In genomic region chrX:7301351-7302328, dm6 we compare ENCODE assay signal across 1 fruit fly cellular context.
A peak's percentile ranks its signal among the peaks of the same experiment; 100 is the strongest.
TF ChIP-seq lines count a peak whose summit lies in the region.

No protein-coding gene starts in this region.

TF ChIP-seq in whole organism, embryonic, 481 proteins besides CTCF, POLR2A, EP300 and RAD21 (continued from another document and continues in another):
- TF ChIP-seq maf-S (GFP tag; optimal IDR thresholded peaks at IDR 0.05; lab: Kevin White, UChicago) (no peak), dmrt11E (tag; optimal IDR thresholded peaks at IDR 0.05; lab: Kevin White, UChicago) (peak; percentile 74), ro (GFP tag; IDR thresholded peaks at IDR 0.05; lab: Robert Waterston, UW) (no peak), CG11247 (GFP tag; IDR thresholded peaks at IDR 0.05; lab: Robert Waterston, UW) (peak; percentile 39; the same call in 1 of the 2 replicates), Deaf1 (tag; optimal IDR thresholded peaks at IDR 0.05; lab: Kevin White, UChicago) (no peak), yki (optimal IDR thresholded peaks at IDR 0.05; lab: Kevin White, UChicago) (no peak), Chrac-16 (GFP tag; optimal IDR thresholded peaks at IDR 0.05; lab: Kevin White, UChicago) (peak; percentile 29), CG3995 (GFP tag; optimal IDR thresholded peaks at IDR 0.05; lab: Kevin White, UChicago) (peak; percentile 2), dati (GFP tag; IDR thresholded peaks at IDR 0.05; lab: Robert Waterston, UW) (no peak), eve (GFP tag; optimal IDR thresholded peaks at IDR 0.05; lab: Kevin White, UChicago) (no peak), phol (tag; optimal IDR thresholded peaks at IDR 0.05; lab: Kevin White, UChicago) (peak; percentile 81), CG11696 (GFP tag; IDR thresholded peaks at IDR 0.05; lab: Robert Waterston, UW) (peak; percentile 87), crc (GFP tag; optimal IDR thresholded peaks at IDR 0.05; lab: Kevin White, UChicago) (no peak), Lhr (GFP tag; optimal IDR thresholded peaks at IDR 0.05; lab: Kevin White, UChicago) (peak; percentile 22), crp (GFP tag; optimal IDR thresholded peaks at IDR 0.05; lab: Kevin White, UChicago) (no peak), jigr1 (GFP tag; IDR thresholded peaks at IDR 0.05; lab: Robert Waterston, UW) (no peak), CG15514 (GFP tag; optimal IDR thresholded peaks at IDR 0.05; lab: Kevin White, UChicago) (no peak), unc-4 (GFP tag; IDR thresholded peaks at IDR 0.05; lab: Robert Waterston, UW; ENCODE audit: partially characterized antibody) (no peak), CG15073 (GFP tag; optimal IDR thresholded peaks at IDR 0.05; lab: Kevin White, UChicago) (peak; percentile 27), pzg (GFP tag; optimal IDR thresholded peaks at IDR 0.05; lab: Kevin White, UChicago) (no peak), D19B (GFP tag; optimal IDR thresholded peaks at IDR 0.05; lab: Kevin White, UChicago) (peak; percentile 5), az2 (GFP tag; optimal IDR thresholded peaks at IDR 0.05; lab: Kevin White, UChicago) (peak; percentile 63), Pdp1 (GFP tag; optimal IDR thresholded peaks at IDR 0.05; lab: Kevin White, UChicago) (peak; percentile 45 to 56), Hmx (GFP tag; optimal IDR thresholded peaks at IDR 0.05; lab: Kevin White, UChicago) (no peak), Oli (tag; optimal IDR thresholded peaks at IDR 0.05; lab: Kevin White, UChicago) (peak; percentile 78), CG10979 (tag; optimal IDR thresholded peaks at IDR 0.05; lab: Kevin White, UChicago) (peak; percentile 71), Ets97D (GFP tag; optimal IDR thresholded peaks at IDR 0.05; lab: Kevin White, UChicago) (no peak), Opbp (GFP tag; IDR thresholded peaks at IDR 0.05; lab: Robert Waterston, UW; ENCODE audit: partially characterized antibody) (no peak), h (optimal IDR thresholded peaks at IDR 0.05; lab: Kevin White, UChicago) (no peak), zfh2 (GFP tag; optimal IDR thresholded peaks at IDR 0.05; lab: Kevin White, UChicago) (no peak), Myb (GFP tag; optimal IDR thresholded peaks at IDR 0.05; lab: Kevin White, UChicago) (no peak), CG34422 (GFP tag; IDR thresholded peaks at IDR 0.05; lab: Robert Waterston, UW) (0 out of 3 replicates have a peak, but pooled peaks have one; percentile 43), CG9609 (GFP tag; optimal IDR thresholded peaks at IDR 0.05; lab: Kevin White, UChicago) (peak; percentile 14), wdn (GFP tag; IDR thresholded peaks at IDR 0.05; lab: Robert Waterston, UW) (0 out of 2 replicates have a peak, but pooled peaks have one; percentile 13), sob (GFP tag; IDR thresholded peaks at IDR 0.05; lab: Robert Waterston, UW) (peak; percentile 29; the same call in 1 of the 2 replicates), vvl (GFP tag; IDR thresholded peaks at IDR 0.05; lab: Robert Waterston, UW) (peak; percentile 61), ATbp (GFP tag; optimal IDR thresholded peaks at IDR 0.05; lab: Kevin White, UChicago) (peak; percentile 41), CG18476 (GFP tag; optimal IDR thresholded peaks at IDR 0.05; lab: Kevin White, UChicago) (peak; percentile 17), Hr39 (optimal IDR thresholded peaks at IDR 0.05; lab: Kevin White, UChicago) (no peak), Sin3A (optimal IDR thresholded peaks at IDR 0.05; lab: Kevin White, UChicago) (no peak), Stat92E (GFP tag; optimal IDR thresholded peaks at IDR 0.05; lab: Kevin White, UChicago) (no peak), pum (GFP tag; optimal IDR thresholded peaks at IDR 0.05; lab: Kevin White, UChicago) (peak; percentile 3), Lpt (GFP tag; optimal IDR thresholded peaks at IDR 0.05; lab: Kevin White, UChicago) (no peak), slp2 (GFP tag; optimal IDR thresholded peaks at IDR 0.05; lab: Kevin White, UChicago) (peak; percentile 47), CG4730 (GFP tag; IDR thresholded peaks at IDR 0.05; lab: Robert Waterston, UW) (peak; percentile 35; the same call in 1 of the 2 replicates), sna (GFP tag; IDR thresholded peaks at IDR 0.05; lab: Robert Waterston, UW; ENCODE audit: partially characterized antibody) (no peak), pros (GFP tag; optimal IDR thresholded peaks at IDR 0.05; lab: Kevin White, UChicago) (no peak), CG1832 (GFP tag; optimal IDR thresholded peaks at IDR 0.05; lab: Kevin White, UChicago) (peak; percentile 52), bcd (GFP tag; optimal IDR thresholded peaks at IDR 0.05; lab: Kevin White, UChicago) (peak; percentile 59), Eip74EF (GFP tag; optimal IDR thresholded peaks at IDR 0.05; lab: Kevin White, UChicago) (peak in 1 of 2 experiments; percentile 59), CG8359 (GFP tag; optimal IDR thresholded peaks at IDR 0.05; lab: Kevin White, UChicago; ENCODE audit: borderline replicate concordance) (peak; percentile 43), CG11560 (tag; IDR thresholded peaks at IDR 0.05; lab: Robert Waterston, UW) (no peak), bigmax (GFP tag; optimal IDR thresholded peaks at IDR 0.05; lab: Kevin White, UChicago) (no peak), CG15479 (GFP tag; optimal IDR thresholded peaks at IDR 0.05; lab: Kevin White, UChicago) (no peak), CG6654 (GFP tag; optimal IDR thresholded peaks at IDR 0.05; lab: Kevin White, UChicago) (peak; percentile 50), CG13894 (tag; optimal IDR thresholded peaks at IDR 0.05; lab: Kevin White, UChicago) (no peak), HLHmδ (GFP tag; optimal IDR thresholded peaks at IDR 0.05; lab: Kevin White, UChicago) (no peak), CG1603 (tag; optimal IDR thresholded peaks at IDR 0.05; lab: Kevin White, UChicago) (peak; percentile 22), CG18764 (GFP tag; optimal IDR thresholded peaks at IDR 0.05; lab: Kevin White, UChicago) (no peak), CG10147 (GFP tag; optimal IDR thresholded peaks at IDR 0.05; lab: Kevin White, UChicago) (peak; percentile 6), so (GFP tag; IDR thresholded peaks at IDR 0.05; lab: Robert Waterston, UW) (no peak), corto (GFP tag; optimal IDR thresholded peaks at IDR 0.05; lab: Kevin White, UChicago) (no peak), GATAe (GFP tag; conservative IDR thresholded peaks at IDR 0.05; lab: Robert Waterston, UW) (no peak), Dll (GFP tag; IDR thresholded peaks at IDR 0.05; lab: Robert Waterston, UW; ENCODE audit: partially characterized antibody) (no peak), bowl (GFP tag; IDR thresholded peaks at IDR 0.05; lab: Robert Waterston, UW) (no peak), CG14014 (GFP tag; IDR thresholded peaks at IDR 0.05; lab: Robert Waterston, UW) (no peak), CG16813 (GFP tag; IDR thresholded peaks at IDR 0.05; lab: Robert Waterston, UW; ENCODE audit: partially characterized antibody) (no peak), Hr51 (GFP tag; optimal IDR thresholded peaks at IDR 0.05; lab: Kevin White, UChicago) (peak; percentile 19 to 71), HLH3B (GFP tag; IDR thresholded peaks at IDR 0.05; lab: Robert Waterston, UW) (0 out of 2 replicates have a peak, but pooled peaks have one; percentile 46), peb (GFP tag; IDR thresholded peaks at IDR 0.05; lab: Robert Waterston, UW) (no peak), gsb-n (tag; optimal IDR thresholded peaks at IDR 0.05; lab: Kevin White, UChicago) (no peak), pho (GFP tag; optimal IDR thresholded peaks at IDR 0.05; lab: Kevin White, UChicago) (no peak), mam (GFP tag; optimal IDR thresholded peaks at IDR 0.05; lab: Kevin White, UChicago) (no peak), H2.0 (GFP tag; IDR thresholded peaks at IDR 0.05; lab: Robert Waterston, UW) (no peak), CG8944 (GFP tag; optimal IDR thresholded peaks at IDR 0.05; lab: Kevin White, UChicago) (no peak), CG14667 (GFP tag; IDR thresholded peaks at IDR 0.05; lab: Robert Waterston, UW) (peak; percentile 27; the same call in 1 of the 2 replicates), CG2116 (GFP tag; optimal IDR thresholded peaks at IDR 0.05; lab: Kevin White, UChicago) (peak; percentile 16), CG2889 (GFP tag; IDR thresholded peaks at IDR 0.05; lab: Robert Waterston, UW) (no peak), salm (tag; optimal IDR thresholded peaks at IDR 0.05; lab: Kevin White, UChicago) (no peak), esg (GFP tag; conservative IDR thresholded peaks at IDR 0.05; lab: Robert Waterston, UW) (no peak; the same call in 1 of the 2 replicates), Ravus (GFP tag; IDR thresholded peaks at IDR 0.05; lab: Robert Waterston, UW) (no peak), Fer1 (GFP tag; optimal IDR thresholded peaks at IDR 0.05; lab: Kevin White, UChicago) (peak; percentile 18), CG4820 (GFP tag; optimal IDR thresholded peaks at IDR 0.05; lab: Kevin White, UChicago) (peak; percentile 52), dmrt99B (tag; optimal IDR thresholded peaks at IDR 0.05; lab: Kevin White, UChicago) (peak; percentile 76), stc (GFP tag; IDR thresholded peaks at IDR 0.05; lab: Robert Waterston, UW) (peak; percentile 35; the same call in 1 of the 2 replicates), twi (tag; optimal IDR thresholded peaks at IDR 0.05; lab: Kevin White, UChicago) (peak; percentile 19), sr (GFP tag; IDR thresholded peaks at IDR 0.05; lab: Robert Waterston, UW) (peak; percentile 79; the same call in 2 of the 3 replicates), CG14860 (GFP tag; IDR thresholded peaks at IDR 0.05; lab: Robert Waterston, UW; ENCODE audit: partially characterized antibody) (no peak), Spps (tag; optimal IDR thresholded peaks at IDR 0.05; lab: Kevin White, UChicago) (no peak), CG12659 (GFP tag; optimal IDR thresholded peaks at IDR 0.05; lab: Kevin White, UChicago) (peak; percentile 60), CG6254 (GFP tag; optimal IDR thresholded peaks at IDR 0.05; lab: Kevin White, UChicago) (peak; percentile 48), wor (GFP tag; IDR thresholded peaks at IDR 0.05; lab: Robert Waterston, UW) (no peak), CG6689 (GFP tag; IDR thresholded peaks at IDR 0.05; lab: Robert Waterston, UW) (0 out of 2 replicates have a peak, but pooled peaks have one; percentile 20), CG17829 (tag; optimal IDR thresholded peaks at IDR 0.05; lab: Kevin White, UChicago) (peak; percentile 43), Side (GFP tag; optimal IDR thresholded peaks at IDR 0.05; lab: Kevin White, UChicago) (no peak), CG8388 (GFP tag; optimal IDR thresholded peaks at IDR 0.05; lab: Kevin White, UChicago) (peak; percentile 56), sug (tag; optimal IDR thresholded peaks at IDR 0.05; lab: Kevin White, UChicago) (no peak), ERR (GFP tag; optimal IDR thresholded peaks at IDR 0.05; lab: Kevin White, UChicago) (no peak), CG12219 (GFP tag; optimal IDR thresholded peaks at IDR 0.05; lab: Kevin White, UChicago) (peak; percentile 11), CG9215 (GFP tag; IDR thresholded peaks at IDR 0.05; lab: Robert Waterston, UW) (no peak), pnt (GFP tag; optimal IDR thresholded peaks at IDR 0.05; lab: Kevin White, UChicago) (peak; percentile 19), CG31441 (GFP tag; IDR thresholded peaks at IDR 0.05; lab: Robert Waterston, UW) (peak; percentile 82), H15 (GFP tag; IDR thresholded peaks at IDR 0.05; lab: Robert Waterston, UW) (peak; percentile 36; the same call in 1 of the 3 replicates), CG12391 (tag; optimal IDR thresholded peaks at IDR 0.05; lab: Kevin White, UChicago) (peak; percentile 67), tll (GFP tag; optimal IDR thresholded peaks at IDR 0.05; lab: Kevin White, UChicago) (no peak), ftz-f1 (GFP tag; optimal IDR thresholded peaks at IDR 0.05; lab: Kevin White, UChicago) (no peak), CG5245 (GFP tag; optimal IDR thresholded peaks at IDR 0.05; lab: Kevin White, UChicago) (no peak), Hey (tag; optimal IDR thresholded peaks at IDR 0.05; lab: Kevin White, UChicago) (no peak), lov (optimal IDR thresholded peaks at IDR 0.05; lab: Kevin White, UChicago) (no peak), lov (GFP tag; IDR thresholded peaks at IDR 0.05; lab: Robert Waterston, UW) (peak; percentile 37; the same call in 1 of the 3 replicates), CG17328 (GFP tag; IDR thresholded peaks at IDR 0.05; lab: Robert Waterston, UW) (peak; percentile 23; the same call in 1 of the 2 replicates), trem (tag; optimal IDR thresholded peaks at IDR 0.05; lab: Kevin White, UChicago) (peak; percentile 7), CG15011 (GFP tag; optimal IDR thresholded peaks at IDR 0.05; lab: Kevin White, UChicago) (peak; percentile 35), CG10654 (GFP tag; optimal IDR thresholded peaks at IDR 0.05; lab: Kevin White, UChicago) (no peak), Vsx1 (GFP tag; optimal IDR thresholded peaks at IDR 0.05; lab: Kevin White, UChicago) (no peak), Antp (GFP tag; optimal IDR thresholded peaks at IDR 0.05; lab: Kevin White, UChicago) (no peak), CG9876 (GFP tag; optimal IDR thresholded peaks at IDR 0.05; lab: Kevin White, UChicago) (no peak), CG7357 (GFP tag; IDR thresholded peaks at IDR 0.05; lab: Robert Waterston, UW) (no peak), Mes4 (GFP tag; optimal IDR thresholded peaks at IDR 0.05; lab: Kevin White, UChicago) (peak; percentile 44), TFAM (GFP tag; optimal IDR thresholded peaks at IDR 0.05; lab: Kevin White, UChicago) (no peak), repo (GFP tag; optimal IDR thresholded peaks at IDR 0.05; lab: Kevin White, UChicago) (no peak), Ptx1 (GFP tag; IDR thresholded peaks at IDR 0.05; lab: Robert Waterston, UW) (peak; percentile 63), CG10431 (GFP tag; optimal IDR thresholded peaks at IDR 0.05; lab: Kevin White, UChicago) (peak; percentile 43), CG34224 (GFP tag; IDR thresholded peaks at IDR 0.05; lab: Robert Waterston, UW; ENCODE audit: partially characterized antibody) (no peak), Asciz (GFP tag; optimal IDR thresholded peaks at IDR 0.05; lab: Kevin White, UChicago) (peak; percentile 74), Bgb (GFP tag; IDR thresholded peaks at IDR 0.05; lab: Robert Waterston, UW; ENCODE audit: partially characterized antibody) (no peak), Jarid2 (GFP tag; optimal IDR thresholded peaks at IDR 0.05; lab: Kevin White, UChicago) (peak; percentile 29), amos (GFP tag; IDR thresholded peaks at IDR 0.05; lab: Robert Waterston, UW; ENCODE audit: partially characterized antibody) (no peak), ato (GFP tag; IDR thresholded peaks at IDR 0.05; lab: Robert Waterston, UW; ENCODE audit: partially characterized antibody) (no peak), Nf-YB (GFP tag; optimal IDR thresholded peaks at IDR 0.05; lab: Kevin White, UChicago) (peak; percentile 49), CG43689 (GFP tag; IDR thresholded peaks at IDR 0.05; lab: Robert Waterston, UW) (no peak), ap (GFP tag; IDR thresholded peaks at IDR 0.05; lab: Robert Waterston, UW) (no peak)
